Worm (Caenorhabditis elegans) whole organism, late embryonic: Measurements from ENCODE around the gene F49E12.7.

Experiments used
- C08G9.2 ChIP-seq: sonication (generic microtip); optimal IDR thresholded peaks from 2 replicates; lab custom pipeline; 2016; ENCODE audit warnings: mild to moderate bottlenecking, missing genetic modification characterization, moderate library complexity, missing compliant biosample characterization
- ama-1 ChIP-seq: fragments of 150-350 bp; optimal IDR thresholded peaks from 2 replicates; lab custom pipeline; 2014
- ceh-48 ChIP-seq: sonication (generic microtip); optimal IDR thresholded peaks from 2 replicates; lab custom pipeline; 2016; ENCODE audit warnings: missing genetic modification characterization, inconsistent platforms, missing compliant biosample characterization
- nfya-1 ChIP-seq: sonication (generic microtip); optimal IDR thresholded peaks from 2 replicates; lab custom pipeline; 2017; ENCODE audit warnings: missing genetic modification characterization, mild to moderate bottlenecking, missing compliant biosample characterization, antibody characterized with exemption, moderate library complexity
- nhr-11 ChIP-seq: fragments of 150-350 bp; optimal IDR thresholded peaks from 2 replicates; lab custom pipeline; 2014; ENCODE audit warnings: missing biosample characterization, missing genetic modification characterization
- pros-1 ChIP-seq: fragments of 150-350 bp; optimal IDR thresholded peaks from 2 replicates; lab custom pipeline; 2014; ENCODE audit warnings: missing biosample characterization, missing genetic modification reagents, missing genetic modification characterization
- rnt-1 ChIP-seq: sonication (generic microtip); optimal IDR thresholded peaks from 2 replicates; lab custom pipeline; 2016; ENCODE audit warnings: missing genetic modification characterization, missing compliant biosample characterization
- sdc-2 ChIP-seq: sonication (generic microtip); optimal IDR thresholded peaks from 2 replicates; lab custom pipeline; 2016; ENCODE audit warnings: missing genotype, missing genetic modification characterization, missing compliant biosample characterization
- unc-86 ChIP-seq: sonication (generic microtip); optimal IDR thresholded peaks from 2 replicates; lab custom pipeline; 2016; ENCODE audit warnings: missing genetic modification characterization, missing compliant biosample characterization

- TF ChIP-seq nfya-1 (tag; lab: Kevin White, UChicago) (no peak), rnt-1 (tag; lab: Kevin White, UChicago) (no peak), ceh-48 (tag; lab: Kevin White, UChicago) (no peak), unc-86 (tag; lab: Kevin White, UChicago) (no peak), C08G9.2 (tag; lab: Kevin White, UChicago) (no peak), sdc-2 (tag; lab: Kevin White, UChicago) (no peak), pros-1 (tag; lab: Kevin White, UChicago) (no peak), ama-1 (no peak), nhr-11 (tag; lab: Kevin White, UChicago) (no peak)
Observed at ce11 chrII:8441519-8441918, 45.6 kb upstream of the F49E12.7 start.
